Fruit fly (Drosophila melanogaster): ENCODE results near the gene CG6999.

dm6 chrX:9133577-9134240, 45.5 kb downstream of the CG6999 start:
- no peak for TF ChIP-seq Hr78 (GFP tag; optimal IDR thresholded peaks at IDR 0.05)
- TF ChIP-seq brk (GFP tag; optimal IDR thresholded peaks at IDR 0.05): no peak
- TF ChIP-seq CG9705 (GFP tag; optimal IDR thresholded peaks at IDR 0.05): no peak
- no peak for TF ChIP-seq psq (GFP tag; optimal IDR thresholded peaks at IDR 0.05)
- TF ChIP-seq OdsH (GFP tag; optimal IDR thresholded peaks at IDR 0.05): no peak
- TF ChIP-seq Abd-B (GFP tag; optimal IDR thresholded peaks at IDR 0.05): no peak
- no peak for TF ChIP-seq fru (GFP tag; optimal IDR thresholded peaks at IDR 0.05)
- TF ChIP-seq Jra (GFP tag; optimal IDR thresholded peaks at IDR 0.05): no peak
- TF ChIP-seq Vsx2 (GFP tag; optimal IDR thresholded peaks at IDR 0.05; ENCODE audit: partially characterized antibody): no peak
- no peak for TF ChIP-seq dsf (GFP tag; optimal IDR thresholded peaks at IDR 0.05; ENCODE audit: borderline replicate concordance)
- no peak for TF ChIP-seq Dif (GFP tag; optimal IDR thresholded peaks at IDR 0.05; ENCODE audit: partially characterized antibody)
- TF ChIP-seq pan (optimal IDR thresholded peaks at IDR 0.05): no peak

Data from whole organism, wandering third instar larva.